Fruit fly (Drosophila melanogaster) whole organism, embryonic: Measurements from ENCODE around the gene CG7860.

Experiments used
- Abd-B ChIP-seq: fragments of 200-800 bp; sonication (Bioruptor generic); optimal IDR thresholded peaks from 2 replicates; lab custom pipeline; 2018; ENCODE audit warnings: missing biosample characterization, mild to moderate bottlenecking, missing genetic modification characterization, moderate library complexity
- CG1024 ChIP-seq: fragments of 200-800 bp; sonication (Bioruptor generic); IDR thresholded peaks from 2 replicates; pipeline ENCODE4 v1.3.6; 2022; ENCODE audit warnings: missing biosample characterization, missing genetic modification characterization
- CG11398 ChIP-seq: fragments of 200-800 bp; sonication (Bioruptor generic); optimal IDR thresholded peaks from 2 replicates; lab custom pipeline; 2016; ENCODE audit warnings: missing biosample characterization, missing genetic modification characterization
- CG11504 ChIP-seq: fragments of 200-800 bp; sonication (Bioruptor generic); optimal IDR thresholded peaks from 3 replicates; lab custom pipeline; 2019; ENCODE audit warnings: missing biosample characterization, mild to moderate bottlenecking, missing genetic modification characterization, moderate library complexity
- CG11695 ChIP-seq: fragments of 200-800 bp; sonication (Bioruptor generic); IDR thresholded peaks from 3 replicates; pipeline ENCODE4 v1.3.6; 2022; ENCODE audit warnings: missing biosample characterization, missing genetic modification characterization
- CG12744 ChIP-seq: fragments of 200-800 bp; sonication (Bioruptor generic); optimal IDR thresholded peaks from 2 replicates; lab custom pipeline; 2016; ENCODE audit warnings: missing biosample characterization, missing genetic modification characterization
- CG13123 ChIP-seq: fragments of 200-800 bp; sonication (Bioruptor generic); optimal IDR thresholded peaks from 2 replicates; lab custom pipeline; 2016; ENCODE audit warnings: missing biosample characterization, missing genetic modification characterization
- CG1529 ChIP-seq: fragments of 200-800 bp; sonication (Bioruptor generic); optimal IDR thresholded peaks from 3 replicates; lab custom pipeline; 2018; ENCODE audit warnings: missing biosample characterization, missing genetic modification characterization
- CG15696 ChIP-seq: fragments of 200-800 bp; sonication (Bioruptor generic); optimal IDR thresholded peaks from 2 replicates; lab custom pipeline; 2019; ENCODE audit warnings: missing biosample characterization, mild to moderate bottlenecking, missing genetic modification characterization, moderate library complexity
- CG1603 ChIP-seq: fragments of 200-800 bp; sonication (Bioruptor generic); optimal IDR thresholded peaks from 2 replicates; lab custom pipeline; 2019; ENCODE audit warnings: missing biosample characterization, mild to moderate bottlenecking, missing genetic modification characterization, moderate library complexity
- CG17829 ChIP-seq: fragments of 200-800 bp; optimal IDR thresholded peaks from 2 replicates; lab custom pipeline; 2019; ENCODE audit warnings: missing biosample characterization, mild to moderate bottlenecking, missing genetic modification characterization, moderate library complexity
- CG1792 ChIP-seq: fragments of 200-800 bp; sonication (Bioruptor generic); optimal IDR thresholded peaks from 2 replicates; lab custom pipeline; 2016; ENCODE audit warnings: missing biosample characterization, missing genetic modification characterization
- CG18599 ChIP-seq: fragments of 200-800 bp; sonication (Bioruptor generic); optimal IDR thresholded peaks from 3 replicates; lab custom pipeline; 2017; ENCODE audit warnings: missing biosample characterization, missing genetic modification characterization, mild to moderate bottlenecking, moderate library complexity, missing genetic modification reagents
- CG2678 ChIP-seq: fragments of 200-800 bp; sonication (Bioruptor generic); optimal IDR thresholded peaks from 3 replicates; lab custom pipeline; 2019; ENCODE audit warnings: missing biosample characterization, mild to moderate bottlenecking, missing genetic modification characterization, moderate library complexity
- CG31388 ChIP-seq: fragments of 200-800 bp; sonication (Bioruptor generic); optimal IDR thresholded peaks from 2 replicates; lab custom pipeline; 2016; ENCODE audit warnings: missing biosample characterization, missing genetic modification characterization
- CG4360 ChIP-seq: fragments of 200-800 bp; sonication (Bioruptor generic); IDR thresholded peaks from 2 replicates; pipeline ENCODE4 v1.3.6; 2022; ENCODE audit warnings: missing biosample characterization, missing genetic modification characterization
- CG43689 ChIP-seq: fragments of 200-800 bp; sonication (Bioruptor generic); IDR thresholded peaks from 2 replicates; pipeline ENCODE4 v1.3.6; 2022; ENCODE audit warnings: missing biosample characterization, missing genetic modification characterization
- CG4404 ChIP-seq: fragments of 200-800 bp; sonication (Bioruptor generic); IDR thresholded peaks from 2 replicates; pipeline ENCODE4 v1.3.6; 2022; ENCODE audit warnings: missing biosample characterization, missing genetic modification characterization
- CG6654 ChIP-seq: fragments of 200-800 bp; sonication (Bioruptor generic); optimal IDR thresholded peaks from 2 replicates; lab custom pipeline; 2017; ENCODE audit warnings: missing biosample characterization, mild to moderate bottlenecking, missing genetic modification characterization
- CG7928 ChIP-seq: fragments of 200-800 bp; sonication (Bioruptor generic); optimal IDR thresholded peaks from 2 replicates; lab custom pipeline; 2017; ENCODE audit warnings: missing biosample characterization, mild to moderate bottlenecking, missing genetic modification characterization
- CG7987 ChIP-seq: fragments of 200-800 bp; sonication (Bioruptor generic); optimal IDR thresholded peaks from 2 replicates; lab custom pipeline; 2018; ENCODE audit warnings: missing biosample characterization, mild to moderate bottlenecking, missing genetic modification characterization, moderate library complexity
- CG8290 ChIP-seq, 3 experiments: fragments of 200-800 bp; sonication (Bioruptor generic); optimal IDR thresholded peaks; 2 replicates each; lab custom pipeline; 2016 to 2019; ENCODE audit warnings: missing biosample characterization in 3 of 3, missing genetic modification characterization in 3 of 3, mild to moderate bottlenecking in 2 of 3, moderate library complexity in 1 of 3
- CG9609 ChIP-seq: fragments of 200-800 bp; sonication (Bioruptor generic); optimal IDR thresholded peaks from 3 replicates; lab custom pipeline; 2016; ENCODE audit warnings: missing biosample characterization, missing genetic modification characterization
- Chrac-16 ChIP-seq: fragments of 200-800 bp; sonication (Bioruptor generic); optimal IDR thresholded peaks from 3 replicates; lab custom pipeline; 2016; ENCODE audit warnings: missing biosample characterization, missing genetic modification characterization
- Dip2 ChIP-seq: fragments of 200-800 bp; sonication (Bioruptor generic); IDR thresholded peaks from 2 replicates; pipeline ENCODE4 v1.3.6; 2022; ENCODE audit warnings: missing biosample characterization, missing genetic modification characterization
- Gsc ChIP-seq: fragments of 200-800 bp; sonication (Bioruptor generic); IDR thresholded peaks from 2 replicates; pipeline ENCODE4 v1.3.6; 2022; ENCODE audit warnings: missing biosample characterization, missing genetic modification characterization
- Med ChIP-seq: fragments of 200-800 bp; sonication (Bioruptor generic); peaks from one replicate; lab custom pipeline; 2016; ENCODE audit warnings: missing biosample characterization, missing genetic modification characterization, mild to moderate bottlenecking, inconsistent platforms, moderate library complexity
- NC2β ChIP-seq: fragments of 200-800 bp; sonication (Bioruptor generic); optimal IDR thresholded peaks from 2 replicates; lab custom pipeline; 2016; ENCODE audit warnings: missing biosample characterization, missing genetic modification characterization
- Nf-YA ChIP-seq: fragments of 200-800 bp; sonication (Bioruptor generic); IDR thresholded peaks from 2 replicates; pipeline ENCODE4 v1.3.6; 2022; ENCODE audit warnings: missing biosample characterization, missing genetic modification characterization
- NfI ChIP-seq: fragments of 200-800 bp; sonication (Bioruptor generic); optimal IDR thresholded peaks from 3 replicates; lab custom pipeline; 2018; ENCODE audit warnings: missing biosample characterization, mild to moderate bottlenecking, missing genetic modification characterization, moderate library complexity
- Opbp ChIP-seq: fragments of 200-800 bp; sonication (Bioruptor generic); IDR thresholded peaks from 3 replicates; pipeline ENCODE4 v1.3.6; 2022; ENCODE audit warnings: missing biosample characterization, missing genetic modification characterization; ENCODE audit not compliant: partially characterized antibody
- Sox100B ChIP-seq: fragments of 200-800 bp; sonication (Bioruptor generic); optimal IDR thresholded peaks from 3 replicates; lab custom pipeline; 2018; ENCODE audit warnings: missing biosample characterization, mild to moderate bottlenecking, missing genetic modification characterization
- Sry-β ChIP-seq: fragments of 200-800 bp; sonication (Bioruptor generic); optimal IDR thresholded peaks from 2 replicates; lab custom pipeline; 2018; ENCODE audit warnings: missing biosample characterization, mild to moderate bottlenecking, missing genetic modification characterization, moderate library complexity
- TFAM ChIP-seq: fragments of 200-800 bp; sonication (Bioruptor generic); optimal IDR thresholded peaks from 2 replicates; lab custom pipeline; 2017; ENCODE audit warnings: missing biosample characterization, missing genetic modification characterization, inconsistent platforms
- Xrp1 ChIP-seq: fragments of 200-800 bp; sonication (Bioruptor generic); IDR thresholded peaks from 2 replicates; pipeline ENCODE4 v1.3.6; 2022; ENCODE audit warnings: missing biosample characterization, missing genetic modification characterization
- ac ChIP-seq: fragments of 200-800 bp; sonication (Bioruptor generic); optimal IDR thresholded peaks from 3 replicates; lab custom pipeline; 2017; ENCODE audit warnings: missing biosample characterization, mild to moderate bottlenecking, missing genetic modification characterization
- ara ChIP-seq: fragments of 200-800 bp; sonication (Bioruptor generic); IDR thresholded peaks from 2 replicates; pipeline ENCODE4 v1.3.6; 2022; ENCODE audit warnings: missing biosample characterization, missing genetic modification characterization
- bsh ChIP-seq, 2 experiments: fragments of 200-800 bp; sonication (Bioruptor generic); optimal IDR thresholded peaks; 2 replicates each; lab custom pipeline; 2017 to 2018; ENCODE audit warnings: mild to moderate bottlenecking in 2 of 2, missing biosample characterization in 2 of 2, missing genetic modification characterization in 2 of 2, moderate library complexity in 1 of 2
- corto ChIP-seq: fragments of 200-800 bp; sonication (Bioruptor generic); optimal IDR thresholded peaks from 2 replicates; lab custom pipeline; 2016; ENCODE audit warnings: missing biosample characterization, mild to moderate bottlenecking, missing genetic modification characterization, moderate library complexity
- cwo ChIP-seq: fragments of 200-800 bp; sonication (Bioruptor generic); optimal IDR thresholded peaks from 3 replicates; lab custom pipeline; 2017; ENCODE audit warnings: missing biosample characterization, missing genetic modification characterization, mild to moderate bottlenecking, moderate library complexity, missing genetic modification reagents
- exex ChIP-seq: fragments of 200-800 bp; sonication (Bioruptor generic); optimal IDR thresholded peaks from 4 replicates; lab custom pipeline; 2018; ENCODE audit warnings: missing biosample characterization, mild to moderate bottlenecking, missing genetic modification characterization, moderate library complexity
- eyg ChIP-seq: fragments of 200-800 bp; sonication (Bioruptor generic); optimal IDR thresholded peaks from 3 replicates; lab custom pipeline; 2016; ENCODE audit warnings: missing biosample characterization, missing genetic modification characterization
- gsb ChIP-seq: fragments of 200-800 bp; sonication (Bioruptor generic); IDR thresholded peaks from 2 replicates; pipeline ENCODE4 v1.3.6; 2022; ENCODE audit warnings: missing biosample characterization, missing genetic modification characterization
- jing ChIP-seq: fragments of 200-800 bp; sonication (Bioruptor generic); optimal IDR thresholded peaks from 2 replicates; lab custom pipeline; 2018; ENCODE audit warnings: missing biosample characterization, mild to moderate bottlenecking, missing genetic modification characterization
- luna ChIP-seq: fragments of 200-800 bp; sonication (Bioruptor generic); optimal IDR thresholded peaks from 2 replicates; lab custom pipeline; 2016; ENCODE audit warnings: missing biosample characterization, missing genetic modification characterization
- maf-S ChIP-seq: fragments of 200-800 bp; sonication (Bioruptor generic); optimal IDR thresholded peaks from 2 replicates; lab custom pipeline; 2016; ENCODE audit warnings: missing biosample characterization, missing genetic modification characterization
- nom ChIP-seq: fragments of 200-800 bp; sonication (Bioruptor generic); optimal IDR thresholded peaks from 2 replicates; lab custom pipeline; 2017; ENCODE audit warnings: missing biosample characterization, missing genetic modification characterization, mild to moderate bottlenecking, moderate library complexity, missing genetic modification reagents
- psq ChIP-seq: fragments of 200-800 bp; sonication (Bioruptor generic); optimal IDR thresholded peaks from 2 replicates; lab custom pipeline; 2017; ENCODE audit warnings: missing biosample characterization, missing genetic modification characterization
- sd ChIP-seq: fragments of 200-800 bp; sonication (Bioruptor generic); optimal IDR thresholded peaks from 3 replicates; lab custom pipeline; 2018; ENCODE audit warnings: missing biosample characterization, mild to moderate bottlenecking, missing genetic modification characterization, moderate library complexity
- sug ChIP-seq: fragments of 200-800 bp; optimal IDR thresholded peaks from 2 replicates; lab custom pipeline; 2019; ENCODE audit warnings: missing biosample characterization, mild to moderate bottlenecking, missing genetic modification characterization, moderate library complexity

The CG7860 gene

dm6 chrX:15549055-15549454, 19.7 kb upstream of the CG7860 start (continued):
- TF ChIP-seq CG15696 (tag; lab: Kevin White, UChicago): peak; percentile 41
- TF ChIP-seq CG1024: peak; percentile 50; the same call in 1 of the 2 replicates
- TF ChIP-seq CG7928: peak; percentile 48
- peak; percentile 77 for TF ChIP-seq CG18599
- peak; percentile 78 for TF ChIP-seq NfI (GFP tag; lab: Kevin White, UChicago)
- TF ChIP-seq CG43689 (GFP tag; lab: Robert Waterston, UW): peak; percentile 39; the same call in 1 of the 2 replicates
- no peak for TF ChIP-seq CG6654 (GFP tag; lab: Kevin White, UChicago)
- TF ChIP-seq Chrac-16 (GFP tag; lab: Kevin White, UChicago): peak; percentile 70
- TF ChIP-seq CG1603 (tag; lab: Kevin White, UChicago): peak; percentile 20
- TF ChIP-seq Med (GFP tag; lab: Kevin White, UChicago): peak; percentile 95
- TF ChIP-seq ara: no peak
- peak; percentile 67 for TF ChIP-seq sug (tag; lab: Kevin White, UChicago)
- TF ChIP-seq CG1529 (GFP tag; lab: Kevin White, UChicago): peak; percentile 56
- no peak for TF ChIP-seq Dip2
- peak; percentile 27 for TF ChIP-seq CG11398 (GFP tag; lab: Kevin White, UChicago)
- TF ChIP-seq CG1792: peak; percentile 50
- TF ChIP-seq Sry-β: no peak
- peak; percentile 32; the same call in 1 of the 2 replicates for TF ChIP-seq CG4404 (GFP tag; lab: Robert Waterston, UW)
- peak; percentile 66 for TF ChIP-seq Xrp1 (GFP tag; lab: Robert Waterston, UW)
- TF ChIP-seq ac: no peak
- TF ChIP-seq psq (GFP tag; lab: Kevin White, UChicago): no peak
- peak; percentile 88 for TF ChIP-seq CG11504 (tag; lab: Kevin White, UChicago)
- TF ChIP-seq CG7987 (GFP tag; lab: Kevin White, UChicago): no peak
- peak; percentile 77 for TF ChIP-seq CG17829 (tag; lab: Kevin White, UChicago)
- no peak for TF ChIP-seq CG8290 (GFP tag; optimal IDR thresholded peaks at IDR 0.05; lab: Kevin White, UChicago)
- TF ChIP-seq CG8290 (tag; optimal IDR thresholded peaks at IDR 0.05; lab: Kevin White, UChicago): no peak
- TF ChIP-seq nom (GFP tag; lab: Kevin White, UChicago): no peak
- TF ChIP-seq bsh (GFP tag; optimal IDR thresholded peaks at IDR 0.05; lab: Kevin White, UChicago): peak in 1 of 2 experiments; percentile 63
- TF ChIP-seq cwo (GFP tag; lab: Kevin White, UChicago): peak; percentile 70
- peak; percentile 66 for TF ChIP-seq luna (GFP tag; lab: Kevin White, UChicago)
- peak; percentile 32; the same call in 1 of the 2 replicates for TF ChIP-seq Nf-YA
- peak; percentile 81 for TF ChIP-seq Sox100B (GFP tag; lab: Kevin White, UChicago)
- peak; percentile 75; the same call in 2 of the 3 replicates for TF ChIP-seq CG11695
- peak; percentile 28 for TF ChIP-seq exex (tag; lab: Kevin White, UChicago)
- TF ChIP-seq CG13123 (GFP tag; lab: Kevin White, UChicago): peak; percentile 12
- no peak for TF ChIP-seq corto (GFP tag; lab: Kevin White, UChicago)
- peak; percentile 36 for TF ChIP-seq eyg (GFP tag; lab: Kevin White, UChicago)
- TF ChIP-seq gsb (GFP tag; lab: Robert Waterston, UW): peak; percentile 66
- TF ChIP-seq CG9609 (GFP tag; lab: Kevin White, UChicago): peak; percentile 70
- TF ChIP-seq maf-S: peak; percentile 63
- peak; percentile 23 for TF ChIP-seq CG31388 (GFP tag; lab: Kevin White, UChicago)
- peak; percentile 56 for TF ChIP-seq NC2β (GFP tag; lab: Kevin White, UChicago)
- peak; percentile 65 for TF ChIP-seq CG12744
- no peak for TF ChIP-seq Gsc (GFP tag; lab: Robert Waterston, UW)
- TF ChIP-seq Abd-B (GFP tag; lab: Kevin White, UChicago): peak; percentile 75
- no peak for TF ChIP-seq Opbp
- no peak for TF ChIP-seq TFAM (GFP tag; lab: Kevin White, UChicago)
- peak; percentile 89 for TF ChIP-seq CG2678
- peak; percentile 3 for TF ChIP-seq jing (GFP tag; lab: Kevin White, UChicago)
- TF ChIP-seq CG4360 (GFP tag; lab: Robert Waterston, UW): no peak
- peak; percentile 37 for TF ChIP-seq sd (tag; lab: Kevin White, UChicago)
